Worm (Caenorhabditis elegans) whole organism, late embryonic: ENCODE results near the gene srw-6.

ENCODE experiments used
- ceh-14 ChIP-seq: sonication (generic microtip); optimal IDR thresholded peaks from 2 replicates; lab custom pipeline; 2016; ENCODE audit warnings: missing genotype, missing genetic modification characterization, missing compliant biosample characterization
- ceh-24 ChIP-seq: sonication (generic microtip); optimal IDR thresholded peaks from 2 replicates; lab custom pipeline; 2016; ENCODE audit warnings: mild to moderate bottlenecking, missing genetic modification characterization, missing compliant biosample characterization
- ceh-48 ChIP-seq: sonication (generic microtip); optimal IDR thresholded peaks from 2 replicates; lab custom pipeline; 2016; ENCODE audit warnings: missing genetic modification characterization, inconsistent platforms, missing compliant biosample characterization
- dmd-4 ChIP-seq: sonication (generic microtip); optimal IDR thresholded peaks from 2 replicates; lab custom pipeline; 2016; ENCODE audit warnings: borderline replicate concordance, missing genetic modification characterization, missing compliant biosample characterization
- dve-1 ChIP-seq: sonication (generic microtip); optimal IDR thresholded peaks from 2 replicates; lab custom pipeline; 2017; ENCODE audit warnings: antibody characterized with exemption, mild to moderate bottlenecking, missing genetic modification characterization, missing compliant biosample characterization
- ets-4 ChIP-seq: sonication (generic microtip); optimal IDR thresholded peaks from 2 replicates; lab custom pipeline; 2016; ENCODE audit warnings: missing genetic modification characterization, missing compliant biosample characterization
- fkh-10 ChIP-seq: fragments of 150-350 bp; optimal IDR thresholded peaks from 2 replicates; lab custom pipeline; 2014; ENCODE audit warnings: missing biosample characterization, missing genetic modification reagents, missing genetic modification characterization
- hlh-15 ChIP-seq: sonication (generic microtip); optimal IDR thresholded peaks from 2 replicates; lab custom pipeline; 2016; ENCODE audit warnings: missing genetic modification characterization, missing compliant biosample characterization
- hlh-8 ChIP-seq: sonication (generic microtip); optimal IDR thresholded peaks from 2 replicates; lab custom pipeline; 2016; ENCODE audit warnings: missing genotype, missing genetic modification characterization, missing compliant biosample characterization
- nfya-1 ChIP-seq: sonication (generic microtip); optimal IDR thresholded peaks from 2 replicates; lab custom pipeline; 2017; ENCODE audit warnings: missing genetic modification characterization, mild to moderate bottlenecking, missing compliant biosample characterization, antibody characterized with exemption, moderate library complexity
- pat-9 ChIP-seq: fragments of 200-800 bp; sonication (Bioruptor generic); optimal IDR thresholded peaks from 2 replicates; lab custom pipeline; 2018; ENCODE audit warnings: mild to moderate bottlenecking, missing genetic modification characterization, moderate library complexity, missing compliant biosample characterization
- pha-4 ChIP-seq: fragments of 150-350 bp; optimal IDR thresholded peaks from 2 replicates; lab custom pipeline; 2018; ENCODE audit warnings: missing biosample characterization, missing genetic modification reagents, missing genetic modification characterization
- pqm-1 ChIP-seq: sonication (generic microtip); optimal IDR thresholded peaks from 2 replicates; lab custom pipeline; 2016; ENCODE audit warnings: missing genetic modification characterization, missing compliant biosample characterization

DNA sequence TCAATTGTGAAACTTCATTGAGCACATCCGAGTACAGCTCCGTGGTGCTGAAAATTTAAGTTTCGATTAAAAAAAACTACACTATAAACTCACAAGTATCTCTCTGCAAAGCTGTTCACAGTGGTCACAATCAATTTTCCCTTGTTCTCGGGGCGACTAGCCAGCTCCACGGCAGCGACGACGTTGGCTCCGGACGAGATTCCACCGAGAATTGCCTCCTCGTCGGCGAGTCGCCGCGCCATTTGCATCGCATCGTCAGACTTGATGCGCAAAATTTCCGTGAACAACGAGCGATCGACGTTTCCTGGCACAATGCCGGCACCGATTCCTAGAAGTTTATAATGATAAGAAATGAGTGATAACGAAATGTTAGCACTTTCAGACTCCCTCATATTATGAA lies 33.8 kb upstream of the srw-6 start:
- TF ChIP-seq hlh-15 = no peak
- no peak for TF ChIP-seq ceh-14 (tag; lab: Kevin White, UChicago)
- no peak for TF ChIP-seq pha-4 (tag; lab: Kevin White, UChicago)
- TF ChIP-seq fkh-10 (GFP tag; lab: Kevin White, UChicago) = no peak
- no peak for TF ChIP-seq dve-1
- no peak for TF ChIP-seq ets-4
- TF ChIP-seq pat-9 (tag; lab: Kevin White, UChicago) = no peak
- no peak for TF ChIP-seq pqm-1
- no peak for TF ChIP-seq ceh-24 (tag; lab: Kevin White, UChicago)
- no peak for TF ChIP-seq dmd-4 (tag; lab: Kevin White, UChicago)
- TF ChIP-seq nfya-1 (tag; lab: Kevin White, UChicago) = no peak
- no peak for TF ChIP-seq ceh-48
- no peak for TF ChIP-seq hlh-8 (tag; lab: Kevin White, UChicago)
